Fruit fly (Drosophila melanogaster) whole organism, wandering third instar larva: ENCODE measurements around the gene Teh1.
A peak's percentile ranks its signal among the peaks of the same experiment; 100 is the strongest.

ENCODE experiments used
- Abd-B ChIP-seq: fragments of >200 bp; optimal IDR thresholded peaks from 2 replicates; lab custom pipeline; 2017; ENCODE audit warnings: missing biosample characterization, missing genetic modification characterization
- CG32264 ChIP-seq: fragments of 200-800 bp; sonication (Bioruptor generic); optimal IDR thresholded peaks from 2 replicates; lab custom pipeline; 2016; ENCODE audit warnings: missing biosample characterization, missing genetic modification characterization
- Hnf4 ChIP-seq: fragments of 200-800 bp; sonication (Bioruptor generic); optimal IDR thresholded peaks from 2 replicates; lab custom pipeline; 2016; ENCODE audit warnings: missing biosample characterization, mild to moderate bottlenecking, missing genetic modification characterization
- Hr83 ChIP-seq: fragments of 200-300 bp; sonication (Bioruptor generic); optimal IDR thresholded peaks from 2 replicates; lab custom pipeline; 2016; ENCODE audit warnings: missing biosample characterization, mild to moderate bottlenecking, missing genetic modification characterization, moderate library complexity; ENCODE audit not compliant: poor library complexity, severe bottlenecking
- N ChIP-seq: fragments of >200 bp; optimal IDR thresholded peaks from 2 replicates; lab custom pipeline; 2018; ENCODE audit warnings: missing biosample characterization, missing external identifiers, missing genetic modification characterization
- OdsH ChIP-seq: fragments of 200-800 bp; sonication (Bioruptor generic); optimal IDR thresholded peaks from 2 replicates; lab custom pipeline; 2016; ENCODE audit warnings: missing biosample characterization, mild to moderate bottlenecking, missing genetic modification characterization
- Vsx2 ChIP-seq: fragments of 200-300, 225-300 bp; sonication (Bioruptor generic); optimal IDR thresholded peaks from 2 replicates; lab custom pipeline; 2018; ENCODE audit warnings: missing biosample characterization, missing genetic modification characterization; ENCODE audit not compliant: partially characterized antibody
- dsf ChIP-seq: sonication (Bioruptor generic); optimal IDR thresholded peaks from 2 replicates; lab custom pipeline; 2016; ENCODE audit warnings: missing biosample characterization, missing genetic modification characterization, borderline replicate concordance
- jim ChIP-seq: fragments of 175-275, 200-325 bp; sonication (Bioruptor generic); optimal IDR thresholded peaks from 2 replicates; lab custom pipeline; 2016; ENCODE audit warnings: missing biosample characterization, mild to moderate bottlenecking, missing genetic modification characterization
- psq ChIP-seq: fragments of 200-800 bp; sonication (Bioruptor generic); optimal IDR thresholded peaks from 3 replicates; lab custom pipeline; 2017; ENCODE audit warnings: missing biosample characterization, mild to moderate bottlenecking, missing genetic modification characterization, moderate library complexity
- usp ChIP-seq: fragments of >200 bp; optimal IDR thresholded peaks from 2 replicates; lab custom pipeline; 2017; ENCODE audit warnings: missing biosample characterization, missing genetic modification characterization

- TF ChIP-seq Vsx2 (GFP tag; lab: Kevin White, UChicago) (no peak), jim (no peak), OdsH (no peak), Hr83 (GFP tag; lab: Kevin White, UChicago) (no peak), dsf (no peak), psq (GFP tag; lab: Kevin White, UChicago) (no peak), usp (GFP tag; lab: Kevin White, UChicago) (no peak), Hnf4 (GFP tag; lab: Kevin White, UChicago) (peak; percentile 33), N (GFP tag; lab: Kevin White, UChicago) (no peak), CG32264 (GFP tag; lab: Kevin White, UChicago) (no peak), Abd-B (GFP tag; lab: Kevin White, UChicago) (no peak)
Measured at dm6 chr3R:9783240-9783917, 84.5 kb downstream of the Teh1 start.
